Fruit fly (Drosophila melanogaster): ENCODE measurements around the gene CG9040.

The CG9040 gene

dm6 chr3L:14028485-14029384 is 41.1 kb downstream of the CG9040 start, which contains the start of gene Ptip (continued):
- no peak for TF ChIP-seq CG14667 (GFP tag; IDR thresholded peaks at IDR 0.05)
- peak; percentile 99 for TF ChIP-seq amos (GFP tag; IDR thresholded peaks at IDR 0.05; ENCODE audit: partially characterized antibody)
- TF ChIP-seq seq (GFP tag; IDR thresholded peaks at IDR 0.05), result peak; percentile 81
- TF ChIP-seq H2.0 (GFP tag; IDR thresholded peaks at IDR 0.05), result peak; percentile 39; the same call in 1 of the 2 replicates
- no peak for TF ChIP-seq prd (optimal IDR thresholded peaks at IDR 0.05)
- TF ChIP-seq prd (GFP tag; IDR thresholded peaks at IDR 0.05), result 0 out of 3 replicates have a peak, but pooled peaks have one; percentile 19
- no peak for TF ChIP-seq Mes4 (GFP tag; optimal IDR thresholded peaks at IDR 0.05)
- TF ChIP-seq pfk (GFP tag; optimal IDR thresholded peaks at IDR 0.05), result peak; percentile 40
- TF ChIP-seq bigmax (GFP tag; optimal IDR thresholded peaks at IDR 0.05), result peak; percentile 50
- 0 out of 2 replicates have a peak, but pooled peaks have one; percentile 19 for TF ChIP-seq Ada2b (GFP tag; IDR thresholded peaks at IDR 0.05)
- peak; percentile 28 for TF ChIP-seq mam (GFP tag; optimal IDR thresholded peaks at IDR 0.05)
- peak; percentile 13 for TF ChIP-seq CG9727 (GFP tag; optimal IDR thresholded peaks at IDR 0.05)
- TF ChIP-seq Side (GFP tag; optimal IDR thresholded peaks at IDR 0.05), result peak; percentile 35
- peak; percentile 17 for TF ChIP-seq CG12942 (GFP tag; optimal IDR thresholded peaks at IDR 0.05)
- peak; percentile 71 for TF ChIP-seq CG10431 (GFP tag; optimal IDR thresholded peaks at IDR 0.05)
- TF ChIP-seq phol (tag; optimal IDR thresholded peaks at IDR 0.05), result peak; percentile 91
- no peak for TF ChIP-seq Lim3 (GFP tag; IDR thresholded peaks at IDR 0.05)
- no peak for TF ChIP-seq chif (GFP tag; optimal IDR thresholded peaks at IDR 0.05)
- TF ChIP-seq NFAT (GFP tag; IDR thresholded peaks at IDR 0.05), result peak; percentile 66
- peak; percentile 6 for TF ChIP-seq CG1792 (GFP tag; optimal IDR thresholded peaks at IDR 0.05)
- peak; percentile 79 for TF ChIP-seq CG14710 (tag; optimal IDR thresholded peaks at IDR 0.05)
- TF ChIP-seq jigr1 (GFP tag; IDR thresholded peaks at IDR 0.05), result no peak
- peak; percentile 55 for TF ChIP-seq trem (tag; optimal IDR thresholded peaks at IDR 0.05)
- TF ChIP-seq CG33557 (GFP tag; optimal IDR thresholded peaks at IDR 0.05), result peak; percentile 40
- peak; percentile 47 for TF ChIP-seq zfh2 (GFP tag; optimal IDR thresholded peaks at IDR 0.05)
- TF ChIP-seq CG15514 (GFP tag; optimal IDR thresholded peaks at IDR 0.05), result peak; percentile 27
- TF ChIP-seq CG32532 (GFP tag; IDR thresholded peaks at IDR 0.05), result peak; percentile 73; the same call in 1 of the 2 replicates
- TF ChIP-seq CG9609 (GFP tag; optimal IDR thresholded peaks at IDR 0.05), result peak; percentile 1
- no peak for TF ChIP-seq ap (GFP tag; IDR thresholded peaks at IDR 0.05)
- TF ChIP-seq HmgD (GFP tag; optimal IDR thresholded peaks at IDR 0.05), result peak; percentile 6
- TF ChIP-seq hkb (optimal IDR thresholded peaks at IDR 0.05), result no peak
- TF ChIP-seq hkb (GFP tag; IDR thresholded peaks at IDR 0.05), result peak; percentile 67
- no peak for TF ChIP-seq CG10959 (GFP tag; IDR thresholded peaks at IDR 0.05)
- no peak for TF ChIP-seq BtbVII (GFP tag; optimal IDR thresholded peaks at IDR 0.05)
- TF ChIP-seq CG7271 (tag; optimal IDR thresholded peaks at IDR 0.05), result no peak
- peak; percentile 79 for TF ChIP-seq MTF-1 (GFP tag; optimal IDR thresholded peaks at IDR 0.05; ENCODE audit: borderline replicate concordance)
- peak; percentile 95 for TF ChIP-seq cad (GFP tag; optimal IDR thresholded peaks at IDR 0.05)
- TF ChIP-seq vnd (GFP tag; IDR thresholded peaks at IDR 0.05; ENCODE audit: partially characterized antibody), result peak; percentile 96
- no peak for TF ChIP-seq Stat92E (GFP tag; optimal IDR thresholded peaks at IDR 0.05)
- TF ChIP-seq Tbp (GFP tag; optimal IDR thresholded peaks at IDR 0.05), result no peak
- TF ChIP-seq Lhr (GFP tag; optimal IDR thresholded peaks at IDR 0.05), result peak; percentile 29
- peak; percentile 48 for TF ChIP-seq CrebB (tag; optimal IDR thresholded peaks at IDR 0.05)
- TF ChIP-seq Dfd (GFP tag; optimal IDR thresholded peaks at IDR 0.05), result no peak
- peak; percentile 91 for TF ChIP-seq mld (GFP tag; IDR thresholded peaks at IDR 0.05; ENCODE audit: partially characterized antibody)
- TF ChIP-seq Opbp (GFP tag; IDR thresholded peaks at IDR 0.05; ENCODE audit: partially characterized antibody), result peak; percentile 98
- peak; percentile 98 for TF ChIP-seq inv (GFP tag; IDR thresholded peaks at IDR 0.05; ENCODE audit: partially characterized antibody)
- TF ChIP-seq CG11456 (GFP tag; IDR thresholded peaks at IDR 0.05), result 0 out of 3 replicates have a peak, but pooled peaks have one; percentile 7
- TF ChIP-seq Nf-YB (GFP tag; optimal IDR thresholded peaks at IDR 0.05), result no peak
- peak; percentile 77 for TF ChIP-seq onecut (GFP tag; IDR thresholded peaks at IDR 0.05)
